Worm (Caenorhabditis elegans): ENCODE measurements around the gene C06E4.1.
A peak's percentile ranks its signal among the peaks of the same experiment; 100 is the strongest.

Gene C06E4.1

DNA sequence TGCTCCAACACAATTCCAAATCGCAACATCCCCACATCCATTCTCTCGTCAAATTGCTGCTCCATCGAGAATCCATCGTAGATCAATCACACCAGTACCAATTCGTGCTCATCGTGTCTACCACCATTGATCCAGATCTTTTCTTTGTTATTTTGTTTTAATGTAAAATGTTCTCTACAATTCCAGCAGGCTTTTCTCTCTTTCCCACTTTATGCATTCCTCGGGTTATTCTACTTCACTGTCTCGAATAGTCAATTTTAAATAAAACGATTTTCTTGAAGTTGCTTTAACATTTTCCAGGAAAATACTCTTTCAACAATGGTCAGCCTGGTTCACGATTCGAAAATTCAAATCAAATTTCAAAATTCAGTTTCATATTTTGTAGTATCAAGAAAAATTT, at the start of gene C06E4.1:
Gene C06E4.1 (plus strand): TSS at position 301 of the 400 bp plus-strand sequence.
- no peak for TF ChIP-seq ceh-39 (tag; optimal IDR thresholded peaks at IDR 0.05)
- TF ChIP-seq unc-62 (GFP tag; optimal IDR thresholded peaks at IDR 0.05) = no peak
- TF ChIP-seq ceh-83 (GFP tag; optimal IDR thresholded peaks at IDR 0.05) = no peak
- no peak for TF ChIP-seq ztf-11 (tag; optimal IDR thresholded peaks at IDR 0.05)
- TF ChIP-seq nhr-12 (tag; optimal IDR thresholded peaks at IDR 0.05) = no peak
- TF ChIP-seq tbx-8 (GFP tag; optimal IDR thresholded peaks at IDR 0.05) = no peak
- TF ChIP-seq lsy-2 (tag; optimal IDR thresholded peaks at IDR 0.05) = no peak

DNA sequence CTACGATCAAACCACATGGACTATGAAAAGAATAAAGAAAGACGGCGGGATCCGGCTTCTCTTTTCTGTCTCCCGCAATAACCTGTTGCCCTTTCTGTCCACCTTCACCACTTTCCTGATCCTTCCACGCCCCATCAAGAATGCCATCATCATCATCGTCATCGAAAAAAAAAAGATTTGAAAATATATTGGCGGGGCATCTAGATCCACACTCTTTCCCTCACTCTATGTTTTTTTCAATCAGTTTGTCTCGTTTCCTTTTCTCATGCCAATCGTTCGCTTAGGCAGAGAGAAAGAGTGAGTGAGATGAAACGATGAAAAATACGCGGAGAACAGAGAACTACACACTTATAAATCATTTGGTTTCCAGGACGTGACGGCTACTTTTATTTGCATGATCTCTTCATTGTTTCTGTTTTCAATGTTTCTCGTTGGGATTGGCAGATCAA, 49.5 kb upstream of the C06E4.1 start:
- TF ChIP-seq unc-120 (tag; optimal IDR thresholded peaks at IDR 0.05; ENCODE audit: poor library complexity, severe bottlenecking) (no peak), unc-62 (GFP tag; optimal IDR thresholded peaks at IDR 0.05) (peak; percentile 41), blmp-1 (tag; optimal IDR thresholded peaks at IDR 0.05) (peak; percentile 27)

DNA sequence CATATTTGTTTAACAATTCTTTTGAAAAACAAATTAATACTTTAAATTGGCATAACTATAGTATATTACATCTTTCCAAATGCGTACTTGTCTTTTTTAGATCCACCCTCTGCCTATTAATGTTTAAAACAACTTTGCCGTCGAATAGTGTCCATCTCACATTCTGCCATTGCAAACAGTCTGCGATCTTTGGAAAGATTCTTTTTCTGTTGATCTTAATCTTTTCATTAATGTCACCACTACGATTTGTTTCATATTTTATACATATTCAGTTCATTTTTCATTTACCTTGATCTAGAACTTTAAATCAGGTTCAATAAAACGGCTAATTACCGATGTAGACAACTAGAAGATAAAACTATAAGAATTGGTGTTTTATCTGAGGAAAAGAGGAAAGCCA, 48.4 kb upstream of the C06E4.1 start:
- TF ChIP-seq elt-1 (tag; optimal IDR thresholded peaks at IDR 0.05; ENCODE audit: borderline replicate concordance, insufficient read depth) (peak; percentile 39), snpc-4 (tag; optimal IDR thresholded peaks at IDR 0.05) (no peak), ceh-39 (tag; optimal IDR thresholded peaks at IDR 0.05) (no peak), ces-1 (GFP tag; optimal IDR thresholded peaks at IDR 0.05) (no peak), ztf-11 (tag; optimal IDR thresholded peaks at IDR 0.05) (no peak)

DNA sequence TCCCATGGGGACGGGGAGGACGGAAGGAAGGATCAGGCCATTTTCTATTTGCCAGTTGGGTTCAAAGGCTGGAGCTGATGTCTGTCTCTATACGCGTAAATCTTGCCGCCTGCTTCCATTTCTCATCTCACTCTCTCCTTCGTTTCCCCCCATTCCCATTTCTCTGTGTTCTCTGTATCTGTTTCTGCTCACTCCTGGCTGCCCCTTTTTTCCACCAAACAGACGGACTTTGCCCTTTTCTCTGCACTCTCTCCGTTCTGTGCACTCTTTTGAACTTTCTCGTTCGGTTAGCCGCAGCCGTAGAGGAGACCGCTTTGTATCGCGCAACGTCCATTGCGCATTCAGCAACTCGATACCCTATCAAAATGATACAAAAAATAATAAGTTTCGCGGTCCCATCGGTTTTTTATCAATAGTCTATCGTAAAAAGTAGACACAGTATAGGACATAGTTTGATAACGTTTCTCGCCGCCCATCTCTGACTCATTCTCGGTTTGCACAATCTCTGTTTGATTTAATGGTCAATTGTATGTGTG, 47.6 kb upstream of the C06E4.1 start:
- TF ChIP-seq unc-62 (GFP tag; optimal IDR thresholded peaks at IDR 0.05) (peak; percentile 64), blmp-1 (tag; optimal IDR thresholded peaks at IDR 0.05) (no peak), ceh-39 (tag; optimal IDR thresholded peaks at IDR 0.05) (no peak), tbx-8 (GFP tag; optimal IDR thresholded peaks at IDR 0.05) (no peak), nhr-237 (tag; optimal IDR thresholded peaks at IDR 0.05) (peak; percentile 50), nhr-2 (tag; optimal IDR thresholded peaks at IDR 0.05) (peak; percentile 96), hlh-1 (tag; optimal IDR thresholded peaks at IDR 0.05) (peak; percentile 58), drap-1 (GFP tag; optimal IDR thresholded peaks at IDR 0.05) (peak; percentile 18), lin-32 (GFP tag; optimal IDR thresholded peaks at IDR 0.05) (peak; percentile 7), sem-2 (GFP tag; optimal IDR thresholded peaks at IDR 0.05) (no peak), bed-3 (GFP tag; optimal IDR thresholded peaks at IDR 0.05) (no peak), ceh-43 (GFP tag; optimal IDR thresholded peaks at IDR 0.05) (no peak), nhr-28 (tag; optimal IDR thresholded peaks at IDR 0.05) (no peak), ces-1 (GFP tag; optimal IDR thresholded peaks at IDR 0.05) (peak; percentile 17), flh-1 (GFP tag; optimal IDR thresholded peaks at IDR 0.05) (no peak), elt-1 (tag; optimal IDR thresholded peaks at IDR 0.05; ENCODE audit: borderline replicate concordance, insufficient read depth) (peak; percentile 7), M03D4.4 (tag; optimal IDR thresholded peaks at IDR 0.05) (peak; percentile 33), unc-120 (tag; optimal IDR thresholded peaks at IDR 0.05; ENCODE audit: poor library complexity, severe bottlenecking) (peak; percentile 83), cnd-1 (tag; optimal IDR thresholded peaks at IDR 0.05) (peak; percentile 57), zip-8 (tag; optimal IDR thresholded peaks at IDR 0.05) (peak; percentile 3), nhr-12 (tag; optimal IDR thresholded peaks at IDR 0.05) (no peak), mep-1 (tag; optimal IDR thresholded peaks at IDR 0.05) (peak; percentile 6), ztf-11 (tag; optimal IDR thresholded peaks at IDR 0.05) (peak; percentile 5), sptf-1 (tag; optimal IDR thresholded peaks at IDR 0.05) (no peak), lin-13 (tag; optimal IDR thresholded peaks at IDR 0.05) (no peak), mls-2 (tag; optimal IDR thresholded peaks at IDR 0.05) (peak; percentile 40), lsy-2 (tag; optimal IDR thresholded peaks at IDR 0.05) (peak; percentile 14), ceh-83 (GFP tag; optimal IDR thresholded peaks at IDR 0.05) (no peak), nhr-76 (tag; optimal IDR thresholded peaks at IDR 0.05) (no peak), unc-39 (tag; optimal IDR thresholded peaks at IDR 0.05) (no peak), elt-3 (tag; optimal IDR thresholded peaks at IDR 0.05) (no peak), ham-2 (GFP tag; optimal IDR thresholded peaks at IDR 0.05) (peak; percentile 92), pha-4 (tag; optimal IDR thresholded peaks at IDR 0.05) (no peak), snpc-4 (tag; optimal IDR thresholded peaks at IDR 0.05) (no peak)

Data from whole organism, mixed stage, embryonic.